Worm (Caenorhabditis elegans): ENCODE results near the gene nhr-70.

nhr-70 gene

DNA sequence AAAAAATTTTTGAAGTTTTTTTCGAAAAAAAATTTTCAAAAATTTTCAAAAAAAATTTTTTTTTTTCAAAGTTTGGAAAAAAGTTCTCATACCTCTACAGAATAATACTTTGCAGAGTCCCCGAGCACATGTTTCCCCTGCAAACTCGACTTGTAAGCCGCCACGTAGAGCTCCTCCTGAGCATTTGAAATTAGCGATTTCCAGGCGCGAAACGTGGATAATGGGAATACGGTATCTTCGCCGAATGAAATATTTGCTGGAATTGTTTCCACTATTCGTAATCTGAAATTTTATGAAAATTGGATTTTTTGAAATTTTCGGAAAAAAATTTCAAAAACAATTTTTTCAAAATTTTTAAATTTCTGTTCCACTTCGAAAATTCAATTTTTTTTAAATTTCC is 40.3 kb upstream of the nhr-70 start:
- TF ChIP-seq nhr-12 (tag; optimal IDR thresholded peaks at IDR 0.05) (no peak), pha-4 (tag; optimal IDR thresholded peaks at IDR 0.05) (no peak), zip-8 (tag; optimal IDR thresholded peaks at IDR 0.05) (no peak), mls-2 (tag; optimal IDR thresholded peaks at IDR 0.05) (no peak), blmp-1 (tag; optimal IDR thresholded peaks at IDR 0.05) (no peak), mep-1 (tag; optimal IDR thresholded peaks at IDR 0.05) (no peak), elt-1 (tag; optimal IDR thresholded peaks at IDR 0.05; ENCODE audit: borderline replicate concordance, insufficient read depth) (no peak), sptf-1 (tag; optimal IDR thresholded peaks at IDR 0.05) (no peak), ceh-39 (tag; optimal IDR thresholded peaks at IDR 0.05) (no peak), M03D4.4 (tag; optimal IDR thresholded peaks at IDR 0.05) (no peak), nhr-76 (tag; optimal IDR thresholded peaks at IDR 0.05) (no peak)

DNA sequence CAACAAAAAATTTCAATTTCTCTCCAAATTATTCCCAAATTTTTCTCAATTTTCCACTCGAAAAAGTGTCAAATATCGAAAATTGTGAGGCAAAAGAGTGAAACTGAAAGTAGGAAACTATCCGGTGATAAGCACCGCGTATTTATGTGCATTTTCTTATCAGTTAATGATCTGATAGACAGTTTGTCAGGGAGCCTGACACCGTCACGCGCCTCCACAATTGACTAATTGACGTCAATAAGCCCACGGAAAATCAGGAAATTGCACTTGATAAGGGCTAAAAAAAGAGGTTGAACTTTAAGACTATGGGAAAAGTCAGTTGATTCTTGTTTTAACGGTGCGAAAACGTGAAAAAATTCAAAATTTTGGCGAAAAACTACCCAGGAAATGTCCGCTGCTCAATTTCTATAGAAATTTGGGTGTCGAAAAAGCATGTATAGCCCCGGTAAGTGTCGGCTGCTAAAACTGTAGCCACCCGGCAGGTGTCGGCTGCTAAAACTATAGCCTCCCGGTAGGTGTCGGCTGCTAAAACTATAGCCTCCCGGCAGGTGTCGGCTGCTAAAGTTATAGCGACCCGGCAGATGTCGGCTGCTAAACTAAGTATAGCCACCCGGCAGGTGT is 38.8 kb upstream of the nhr-70 start:
- TF ChIP-seq nhr-76 (tag; optimal IDR thresholded peaks at IDR 0.05) (no peak), cnd-1 (tag; optimal IDR thresholded peaks at IDR 0.05) (no peak), unc-120 (tag; optimal IDR thresholded peaks at IDR 0.05; ENCODE audit: poor library complexity, severe bottlenecking) (no peak), nhr-12 (tag; optimal IDR thresholded peaks at IDR 0.05) (no peak), ces-1 (GFP tag; optimal IDR thresholded peaks at IDR 0.05) (no peak), sem-2 (GFP tag; optimal IDR thresholded peaks at IDR 0.05) (no peak), hlh-1 (tag; optimal IDR thresholded peaks at IDR 0.05) (no peak), nhr-237 (tag; optimal IDR thresholded peaks at IDR 0.05) (no peak), lin-13 (tag; optimal IDR thresholded peaks at IDR 0.05) (no peak), nhr-28 (tag; optimal IDR thresholded peaks at IDR 0.05) (no peak), mls-2 (tag; optimal IDR thresholded peaks at IDR 0.05) (no peak), bed-3 (GFP tag; optimal IDR thresholded peaks at IDR 0.05) (no peak), lin-32 (GFP tag; optimal IDR thresholded peaks at IDR 0.05) (no peak), ham-2 (GFP tag; optimal IDR thresholded peaks at IDR 0.05) (no peak), elt-1 (tag; optimal IDR thresholded peaks at IDR 0.05; ENCODE audit: borderline replicate concordance, insufficient read depth) (no peak), flh-1 (GFP tag; optimal IDR thresholded peaks at IDR 0.05) (no peak)

DNA sequence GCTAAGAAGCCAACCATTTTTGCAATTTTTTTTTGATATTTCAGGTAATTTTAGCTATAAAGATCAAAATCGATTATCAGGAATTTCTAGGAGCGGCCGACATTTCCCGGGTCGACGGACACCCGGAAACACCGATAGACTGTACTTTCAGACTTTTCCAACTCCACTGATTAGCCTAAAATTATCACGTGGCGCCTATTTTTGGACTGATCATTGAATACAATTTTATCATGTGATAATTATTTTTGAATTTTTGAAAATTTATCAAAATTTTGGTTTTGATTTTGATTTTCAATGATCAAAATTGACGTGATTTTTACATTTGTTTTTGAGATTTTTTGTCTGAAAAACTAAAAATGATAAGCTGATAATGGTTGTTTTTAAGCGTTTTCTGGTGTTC is 38.1 kb upstream of the nhr-70 start:
- TF ChIP-seq lin-32 (GFP tag; optimal IDR thresholded peaks at IDR 0.05), result no peak
- TF ChIP-seq nhr-28 (tag; optimal IDR thresholded peaks at IDR 0.05), result no peak
- no peak for TF ChIP-seq M03D4.4 (tag; optimal IDR thresholded peaks at IDR 0.05)
- no peak for TF ChIP-seq elt-1 (tag; optimal IDR thresholded peaks at IDR 0.05; ENCODE audit: borderline replicate concordance, insufficient read depth)
- no peak for TF ChIP-seq drap-1 (GFP tag; optimal IDR thresholded peaks at IDR 0.05)
- TF ChIP-seq unc-120 (tag; optimal IDR thresholded peaks at IDR 0.05; ENCODE audit: poor library complexity, severe bottlenecking), result no peak
- TF ChIP-seq tbx-8 (GFP tag; optimal IDR thresholded peaks at IDR 0.05), result no peak
- no peak for TF ChIP-seq blmp-1 (tag; optimal IDR thresholded peaks at IDR 0.05)
- no peak for TF ChIP-seq unc-62 (GFP tag; optimal IDR thresholded peaks at IDR 0.05)
- no peak for TF ChIP-seq mab-5 (tag; optimal IDR thresholded peaks at IDR 0.05)
- TF ChIP-seq hlh-1 (tag; optimal IDR thresholded peaks at IDR 0.05), result no peak
- no peak for TF ChIP-seq elt-3 (tag; optimal IDR thresholded peaks at IDR 0.05)
- no peak for TF ChIP-seq ceh-39 (tag; optimal IDR thresholded peaks at IDR 0.05)
- no peak for TF ChIP-seq snpc-4 (tag; optimal IDR thresholded peaks at IDR 0.05)
- TF ChIP-seq ham-2 (GFP tag; optimal IDR thresholded peaks at IDR 0.05), result no peak

DNA sequence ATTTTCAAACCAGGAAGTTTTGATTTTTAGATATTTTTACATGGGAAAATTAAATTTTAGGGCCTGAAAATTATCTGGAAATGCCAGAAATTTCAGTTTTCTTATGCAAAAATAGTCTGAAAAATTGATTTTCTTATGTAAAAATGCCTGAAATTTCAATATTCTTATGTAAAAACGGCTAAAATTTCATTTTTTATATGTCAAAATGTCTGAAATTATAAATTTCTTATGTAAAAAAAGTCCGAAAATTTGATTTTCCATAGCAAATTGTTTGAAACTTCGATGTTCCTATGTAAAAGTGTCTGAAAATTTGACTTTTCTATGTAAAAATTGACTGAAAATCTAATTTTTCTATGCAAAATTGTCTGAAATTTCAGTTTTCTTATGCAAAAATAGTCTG is 36.7 kb upstream of the nhr-70 start, which contains the start of gene Y51A2D.13:
Y51A2D.13 (minus strand) TSS at position 101 of the 400 bp plus-strand sequence.
- TF ChIP-seq mep-1 (tag; optimal IDR thresholded peaks at IDR 0.05) (no peak), elt-1 (tag; optimal IDR thresholded peaks at IDR 0.05; ENCODE audit: borderline replicate concordance, insufficient read depth) (no peak), lin-32 (GFP tag; optimal IDR thresholded peaks at IDR 0.05) (no peak), nhr-237 (tag; optimal IDR thresholded peaks at IDR 0.05) (no peak), blmp-1 (tag; optimal IDR thresholded peaks at IDR 0.05) (no peak), ham-2 (GFP tag; optimal IDR thresholded peaks at IDR 0.05) (no peak), hlh-1 (tag; optimal IDR thresholded peaks at IDR 0.05) (no peak), nhr-12 (tag; optimal IDR thresholded peaks at IDR 0.05) (no peak), cnd-1 (tag; optimal IDR thresholded peaks at IDR 0.05) (no peak), elt-3 (tag; optimal IDR thresholded peaks at IDR 0.05) (no peak), unc-39 (tag; optimal IDR thresholded peaks at IDR 0.05) (no peak), drap-1 (GFP tag; optimal IDR thresholded peaks at IDR 0.05) (no peak), snpc-4 (tag; optimal IDR thresholded peaks at IDR 0.05) (no peak), sptf-1 (tag; optimal IDR thresholded peaks at IDR 0.05) (no peak), nhr-28 (tag; optimal IDR thresholded peaks at IDR 0.05) (no peak), tbx-8 (GFP tag; optimal IDR thresholded peaks at IDR 0.05) (no peak), nhr-2 (tag; optimal IDR thresholded peaks at IDR 0.05) (no peak), lsy-2 (tag; optimal IDR thresholded peaks at IDR 0.05) (no peak)
